Worm (Caenorhabditis elegans) whole organism, late embryonic: ENCODE data around the gene F36D4.5.
A peak's percentile ranks its signal among the peaks of the same experiment; 100 is the strongest.
"Not testable (repeated sequence)": the region's sequence is repeated elsewhere in the genome, so short reads cannot be mapped to it uniquely, and the experiment has no call there.

ENCODE experiments used
- C08G9.2 ChIP-seq: sonication (generic microtip); optimal IDR thresholded peaks from 2 replicates; lab custom pipeline; 2016; ENCODE audit warnings: mild to moderate bottlenecking, missing genetic modification characterization, moderate library complexity, missing compliant biosample characterization
- F13H6.1 ChIP-seq: sonication (generic microtip); optimal IDR thresholded peaks from 2 replicates; lab custom pipeline; 2016; ENCODE audit warnings: missing genetic modification characterization, missing compliant biosample characterization
- K02D7.2 ChIP-seq: sonication (generic microtip); optimal IDR thresholded peaks from 2 replicates; lab custom pipeline; 2017; ENCODE audit warnings: mild to moderate bottlenecking, missing genetic modification characterization, missing compliant biosample characterization
- T23F11.4 ChIP-seq: fragments of 200-800 bp; sonication (Bioruptor generic); optimal IDR thresholded peaks from 2 replicates; lab custom pipeline; 2018; ENCODE audit warnings: mild to moderate bottlenecking, missing genetic modification characterization, missing compliant biosample characterization
- ama-1 ChIP-seq: fragments of 150-350 bp; optimal IDR thresholded peaks from 2 replicates; lab custom pipeline; 2014
- ceh-19 ChIP-seq: fragments of 200-800 bp; sonication (Bioruptor generic); optimal IDR thresholded peaks from 2 replicates; lab custom pipeline; 2018; ENCODE audit warnings: mild to moderate bottlenecking, missing genetic modification characterization, missing compliant biosample characterization
- ceh-2 ChIP-seq: sonication (generic microtip); optimal IDR thresholded peaks from 2 replicates; lab custom pipeline; 2016; ENCODE audit warnings: missing genotype, missing genetic modification characterization, missing compliant biosample characterization
- ceh-22 ChIP-seq: sonication (generic microtip); optimal IDR thresholded peaks from 2 replicates; lab custom pipeline; 2017; ENCODE audit warnings: missing biosample characterization, missing genetic modification characterization
- ceh-30 ChIP-seq: fragments of 150-350 bp; optimal IDR thresholded peaks from 2 replicates; lab custom pipeline; 2014; ENCODE audit warnings: missing biosample characterization, missing genetic modification characterization
- ceh-31 ChIP-seq: sonication (generic microtip); optimal IDR thresholded peaks from 2 replicates; lab custom pipeline; 2016; ENCODE audit warnings: missing genetic modification characterization, missing compliant biosample characterization
- ceh-34 ChIP-seq: sonication (generic microtip); optimal IDR thresholded peaks from 2 replicates; lab custom pipeline; 2016; ENCODE audit warnings: mild to moderate bottlenecking, missing genetic modification characterization, missing compliant biosample characterization
- ceh-45 ChIP-seq: fragments of 200-800 bp; sonication (Bioruptor generic); IDR thresholded peaks from 2 replicates; pipeline ENCODE4 v1.3.6; 2022; ENCODE audit warnings: missing genetic modification reagents, missing genetic modification characterization, missing compliant biosample characterization
- ceh-48 ChIP-seq: sonication (generic microtip); optimal IDR thresholded peaks from 2 replicates; lab custom pipeline; 2016; ENCODE audit warnings: missing genetic modification characterization, inconsistent platforms, missing compliant biosample characterization
- ceh-6 ChIP-seq: fragments of 200-800 bp; sonication (Bioruptor generic); optimal IDR thresholded peaks from 2 replicates; lab custom pipeline; 2018; ENCODE audit warnings: mild to moderate bottlenecking, missing genetic modification characterization, missing compliant biosample characterization
- elt-4 ChIP-seq: sonication (generic microtip); optimal IDR thresholded peaks from 2 replicates; lab custom pipeline; 2016; ENCODE audit warnings: missing genetic modification characterization, missing compliant biosample characterization
- fkh-10 ChIP-seq: fragments of 150-350 bp; optimal IDR thresholded peaks from 2 replicates; lab custom pipeline; 2014; ENCODE audit warnings: missing biosample characterization, missing genetic modification reagents, missing genetic modification characterization
- gmeb-2 ChIP-seq: sonication (generic microtip); optimal IDR thresholded peaks from 2 replicates; lab custom pipeline; 2016; ENCODE audit warnings: missing genetic modification characterization, inconsistent platforms, missing compliant biosample characterization
- hlh-13 ChIP-seq: fragments of 200-800 bp; sonication (Bioruptor generic); optimal IDR thresholded peaks from 2 replicates; lab custom pipeline; 2018; ENCODE audit warnings: mild to moderate bottlenecking, missing genetic modification characterization, missing compliant biosample characterization
- hlh-15 ChIP-seq: sonication (generic microtip); optimal IDR thresholded peaks from 2 replicates; lab custom pipeline; 2016; ENCODE audit warnings: missing genetic modification characterization, missing compliant biosample characterization
- hlh-8 ChIP-seq: sonication (generic microtip); optimal IDR thresholded peaks from 2 replicates; lab custom pipeline; 2016; ENCODE audit warnings: missing genotype, missing genetic modification characterization, missing compliant biosample characterization
- lin-11 ChIP-seq: fragments of 200-800 bp; sonication (Bioruptor generic); optimal IDR thresholded peaks from 2 replicates; lab custom pipeline; 2018; ENCODE audit warnings: mild to moderate bottlenecking, missing genetic modification characterization, missing compliant biosample characterization
- madf-2 ChIP-seq: sonication (generic microtip); optimal IDR thresholded peaks from 2 replicates; lab custom pipeline; 2017; ENCODE audit warnings: missing genetic modification characterization, missing compliant biosample characterization
- nfya-1 ChIP-seq: sonication (generic microtip); optimal IDR thresholded peaks from 2 replicates; lab custom pipeline; 2017; ENCODE audit warnings: missing genetic modification characterization, mild to moderate bottlenecking, missing compliant biosample characterization, antibody characterized with exemption, moderate library complexity
- npax-4 ChIP-seq: sonication (generic microtip); optimal IDR thresholded peaks from 2 replicates; lab custom pipeline; 2016; ENCODE audit warnings: missing genetic modification characterization, missing compliant biosample characterization
- pha-2 ChIP-seq: sonication (generic microtip); optimal IDR thresholded peaks from 2 replicates; lab custom pipeline; 2017; ENCODE audit warnings: mild to moderate bottlenecking, missing genetic modification characterization, missing compliant biosample characterization
- ref-2 ChIP-seq: sonication (generic microtip); optimal IDR thresholded peaks from 2 replicates; lab custom pipeline; 2016; ENCODE audit warnings: missing genetic modification characterization, missing compliant biosample characterization
- rnt-1 ChIP-seq: sonication (generic microtip); optimal IDR thresholded peaks from 2 replicates; lab custom pipeline; 2016; ENCODE audit warnings: missing genetic modification characterization, missing compliant biosample characterization
- syd-9 ChIP-seq: sonication (generic microtip); optimal IDR thresholded peaks from 2 replicates; lab custom pipeline; 2016; ENCODE audit warnings: mild to moderate bottlenecking, missing genetic modification characterization, moderate library complexity, missing compliant biosample characterization
- tbx-2 ChIP-seq: sonication (generic microtip); optimal IDR thresholded peaks from 2 replicates; lab custom pipeline; 2016; ENCODE audit warnings: missing genetic modification characterization, missing compliant biosample characterization
- tbx-7 ChIP-seq: sonication (generic microtip); optimal IDR thresholded peaks from 2 replicates; lab custom pipeline; 2016; ENCODE audit warnings: missing genotype, missing genetic modification characterization, missing compliant biosample characterization
- ttx-3 ChIP-seq: sonication (generic microtip); optimal IDR thresholded peaks from 2 replicates; lab custom pipeline; 2016; ENCODE audit warnings: missing genetic modification reagents, missing genetic modification characterization, missing compliant biosample characterization
- unc-3 ChIP-seq, 2 experiments: fragments of 200-800 bp in 1 of 2; sonication (Bioruptor generic) in 1 of 2; sonication (generic microtip) in 1 of 2; conservative IDR thresholded peaks in 1 of 2; optimal IDR thresholded peaks in 1 of 2; 2 replicates each; pipeline versions ENCODE4 v1.3.6 to Lab custom; 2016 to 2022; ENCODE audit warnings: missing compliant biosample characterization in 2 of 2, missing genetic modification characterization in 2 of 2, missing genetic modification reagents in 1 of 2
- unc-42 ChIP-seq: sonication (generic microtip); optimal IDR thresholded peaks from 2 replicates; lab custom pipeline; 2016; ENCODE audit warnings: missing genotype, missing genetic modification characterization, missing compliant biosample characterization
- zip-5 ChIP-seq: sonication (generic microtip); optimal IDR thresholded peaks from 2 replicates; lab custom pipeline; 2016; ENCODE audit warnings: missing genetic modification characterization, missing compliant biosample characterization
- ztf-16 ChIP-seq: sonication (generic microtip); optimal IDR thresholded peaks from 2 replicates; lab custom pipeline; 2017; ENCODE audit warnings: missing genetic modification characterization, missing compliant biosample characterization

The F36D4.5 gene

ce11 chrV:9440003-9440319, 14.3 kb upstream of the F36D4.5 start:
- TF ChIP-seq unc-42 (tag; lab: Kevin White, UChicago) (no peak), ceh-31 (tag; lab: Kevin White, UChicago) (no peak), ttx-3 (tag; lab: Kevin White, UChicago) (no peak), madf-2 (tag; lab: Kevin White, UChicago) (no peak), pha-2 (tag; lab: Kevin White, UChicago) (no peak), gmeb-2 (tag; lab: Kevin White, UChicago) (no peak), syd-9 (no peak), ceh-22 (no peak), rnt-1 (tag; lab: Kevin White, UChicago) (no peak)
- TF ChIP-seq, all 69 proteins: peak for 0

DNA sequence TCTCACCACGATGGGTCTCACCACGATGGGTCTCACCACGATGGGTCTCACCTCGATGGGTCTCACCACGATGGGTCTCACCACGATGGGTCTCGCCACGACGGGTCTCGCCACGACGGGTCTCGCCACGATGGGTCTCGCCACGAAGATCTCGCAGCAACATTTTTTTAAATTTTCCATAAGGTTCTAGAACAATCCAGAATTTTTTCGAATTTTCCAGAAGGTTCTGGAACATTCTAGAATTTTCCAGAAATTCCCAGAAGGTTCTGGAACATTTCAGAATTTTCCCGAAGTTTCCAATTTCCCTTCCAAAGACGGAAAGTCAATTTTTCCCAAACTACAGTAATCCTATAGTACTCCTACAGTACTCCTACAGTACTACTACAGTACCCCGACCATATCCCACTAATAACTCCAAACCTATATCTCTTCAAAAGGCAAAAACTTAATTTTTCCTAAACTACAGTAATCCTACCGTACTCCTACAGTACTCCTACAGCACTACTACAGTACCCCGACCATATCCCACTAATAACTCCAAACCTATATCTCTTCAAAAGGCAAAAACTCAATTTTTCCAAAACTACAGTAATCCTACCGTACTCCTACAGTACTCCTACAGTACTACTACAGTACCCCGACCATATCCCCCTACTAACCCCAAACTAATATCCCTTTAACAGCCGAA, 13.8 kb upstream of the F36D4.5 start, which contains the start of gene Y54B9A.1:
Gene Y54B9A.1 (minus strand): TSS at position 235 of the 688 bp plus-strand sequence.
- TF ChIP-seq zip-5; ceh-19; hlh-15 (tag; lab: Kevin White, UChicago): not testable (repeated sequence)

ce11 chrV:9427075-9427474, 1.5 kb upstream of the F36D4.5 start, which contains the start of gene F36D4.6:
Gene F36D4.6, minus strand, starts transcription at chrV:9427175.
- TF ChIP-seq ztf-16 (tag; lab: Kevin White, UChicago) = no peak
- TF ChIP-seq ceh-45 (GFP tag; lab: Robert Waterston, UW) = no peak
- no peak for TF ChIP-seq fkh-10 (GFP tag; lab: Kevin White, UChicago)
- no peak for TF ChIP-seq T23F11.4 (GFP tag; lab: Kevin White, UChicago)
- TF ChIP-seq hlh-13 (GFP tag; lab: Kevin White, UChicago) = no peak
- no peak for TF ChIP-seq hlh-8 (tag; lab: Kevin White, UChicago)
- no peak for TF ChIP-seq pha-2 (tag; lab: Kevin White, UChicago)
- TF ChIP-seq ttx-3 (tag; lab: Kevin White, UChicago) = no peak

- TF ChIP-seq pha-2 (tag; lab: Kevin White, UChicago) = peak; percentile 38
- peak; percentile 82 for TF ChIP-seq ceh-34 (tag; lab: Kevin White, UChicago)
- TF ChIP-seq ceh-30 = no peak
- TF ChIP-seq ceh-2 (tag; lab: Kevin White, UChicago) = peak; percentile 21
- TF ChIP-seq ceh-31 (tag; lab: Kevin White, UChicago) = peak; percentile 32
- TF ChIP-seq nfya-1 (tag; lab: Kevin White, UChicago) = peak; percentile 34
- TF ChIP-seq tbx-2 (tag; lab: Kevin White, UChicago) = peak; percentile 24
- TF ChIP-seq ceh-22 = peak; percentile 15
- TF ChIP-seq tbx-7 (tag; lab: Kevin White, UChicago) = no peak
- TF ChIP-seq, all 69 proteins: peak for 7
These were observed 1.1 kb downstream of the F36D4.5 start for ce11 chrV:9424514-9424913.

DNA sequence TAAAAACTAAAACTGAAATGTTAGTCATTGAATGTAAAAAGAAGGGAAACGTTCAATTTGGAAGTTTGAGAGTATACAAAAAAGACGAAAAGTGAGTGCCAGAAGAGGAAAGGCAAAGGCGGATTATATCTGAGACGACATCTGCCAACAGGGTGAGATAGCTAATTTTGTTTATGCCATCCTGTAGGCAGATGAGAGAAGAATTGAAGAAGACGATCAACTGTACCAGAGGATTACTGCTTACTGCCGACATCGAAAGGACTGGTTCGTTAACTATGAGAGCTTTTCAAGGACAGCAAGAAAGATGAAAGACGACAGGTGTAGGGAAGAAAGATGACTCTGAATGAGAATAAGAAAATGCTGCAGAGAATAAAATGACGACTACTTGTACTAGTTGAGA, 2.1 kb downstream of the F36D4.5 start:
- no peak for TF ChIP-seq C08G9.2 (tag; lab: Kevin White, UChicago)
- TF ChIP-seq gmeb-2 (tag; lab: Kevin White, UChicago) = no peak
- TF ChIP-seq tbx-2 (tag; lab: Kevin White, UChicago) = no peak
- no peak for TF ChIP-seq ama-1 (lab: Kevin White, UChicago)
- no peak for TF ChIP-seq elt-4 (tag; lab: Kevin White, UChicago)
- no peak for TF ChIP-seq ceh-22
- no peak for TF ChIP-seq ref-2 (tag; lab: Kevin White, UChicago)
- no peak for TF ChIP-seq lin-11 (tag; lab: Kevin White, UChicago)
- no peak for TF ChIP-seq F13H6.1 (tag; lab: Kevin White, UChicago)
- no peak for TF ChIP-seq K02D7.2 (tag; lab: Kevin White, UChicago)
- TF ChIP-seq unc-42 (tag; lab: Kevin White, UChicago) = no peak
- TF ChIP-seq hlh-8 (tag; lab: Kevin White, UChicago) = no peak
- no peak for TF ChIP-seq unc-3 (GFP tag; conservative IDR thresholded peaks at IDR 0.05; lab: Robert Waterston, UW)
- no peak for TF ChIP-seq unc-3 (tag; optimal IDR thresholded peaks at IDR 0.05; lab: Kevin White, UChicago)
- no peak for TF ChIP-seq ceh-48 (tag; lab: Kevin White, UChicago)
- TF ChIP-seq ceh-30 = no peak
- TF ChIP-seq npax-4 (tag; lab: Kevin White, UChicago) = no peak
- TF ChIP-seq ceh-6 = no peak
